Worm (Caenorhabditis elegans) whole organism, midembryonic: ENCODE data around the gene F41H8.2.

ENCODE experiments used
- klf-2 ChIP-seq: fragments of 200-800 bp; sonication (Bioruptor generic); conservative IDR thresholded peaks from 2 replicates; pipeline ENCODE4 v1.3.6; 2022; ENCODE audit warnings: missing genetic modification reagents, missing genetic modification characterization, missing compliant biosample characterization
- tab-1 ChIP-seq: fragments of 200-800 bp; sonication (Bioruptor generic); IDR thresholded peaks from 2 replicates; pipeline ENCODE4 v1.3.6; 2022; ENCODE audit warnings: missing genetic modification characterization, missing compliant biosample characterization
- ztf-23 ChIP-seq: fragments of 200-800 bp; sonication (Bioruptor generic); IDR thresholded peaks from 2 replicates; pipeline ENCODE4 v1.3.6; 2022; ENCODE audit warnings: missing genetic modification reagents, missing genetic modification characterization, missing compliant biosample characterization

- TF ChIP-seq klf-2 (no peak), tab-1 (GFP tag; lab: Robert Waterston, UW) (no peak), ztf-23 (no peak)
Observed at ce11 chrV:801555-802060, 24.6 kb upstream of the F41H8.2 start.
